Fruit fly (Drosophila melanogaster) Kc167 (cell line): ENCODE measurements around the gene CG4820.

Experiments
- Myc ChIP-seq: fragments of >200 bp; optimal IDR thresholded peaks from 2 replicates; lab custom pipeline; 2017; ENCODE audit warnings: missing external identifiers
- h ChIP-seq: fragments of >200 bp; optimal IDR thresholded peaks from 3 replicates; lab custom pipeline; 2018; ENCODE audit warnings: missing external identifiers
- insv ChIP-seq: fragments of >200 bp; optimal IDR thresholded peaks from 3 replicates; lab custom pipeline; 2018; ENCODE audit warnings: missing external identifiers
- psq ChIP-seq: fragments of >200 bp; optimal IDR thresholded peaks from 2 replicates; lab custom pipeline; 2017; ENCODE audit warnings: missing external identifiers
- ttk ChIP-seq: sonication (Bioruptor generic); optimal IDR thresholded peaks from 2 replicates; lab custom pipeline; 2017; ENCODE audit warnings: missing external identifiers

DNA sequence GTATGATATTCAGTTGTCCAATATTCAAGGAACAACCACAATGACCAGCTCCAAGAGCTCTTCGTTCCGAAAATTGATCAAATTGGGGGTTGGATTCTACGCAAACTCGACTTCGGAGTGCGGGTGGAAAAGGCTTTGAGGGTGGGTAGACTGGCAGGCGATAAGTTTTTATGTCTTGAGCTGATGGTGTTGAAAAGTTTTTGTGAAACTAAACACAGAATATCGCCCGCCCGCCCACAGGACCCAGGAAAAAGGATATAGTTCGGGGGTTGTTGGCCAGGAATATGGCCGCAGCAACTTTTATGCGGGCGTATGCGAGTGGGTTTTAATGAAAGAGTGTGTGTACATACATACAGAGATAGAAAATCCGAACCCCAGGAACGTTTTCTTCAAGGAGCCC, 47.2 kb downstream of the CG4820 start:
- TF ChIP-seq psq: no peak
- no peak for TF ChIP-seq h (lab: Kevin White, UChicago)
- TF ChIP-seq insv: no peak
- no peak for TF ChIP-seq ttk (lab: Kevin White, UChicago)
- TF ChIP-seq Myc: no peak
